Worm (Caenorhabditis elegans) whole organism, L2 larva: ENCODE data around the gene tsp-10.

Experiments
- ceh-16 ChIP-seq: fragments of 150-350 bp; optimal IDR thresholded peaks from 2 replicates; lab custom pipeline; 2014; ENCODE audit warnings: missing biosample characterization, missing genetic modification characterization
- egl-27 ChIP-seq: sonication (generic microtip); optimal IDR thresholded peaks from 3 replicates; lab custom pipeline; 2017; ENCODE audit warnings: missing biosample characterization, missing genetic modification reagents, missing genetic modification characterization
- elt-1 ChIP-seq: fragments of 150-350 bp; optimal IDR thresholded peaks from 2 replicates; lab custom pipeline; 2014; ENCODE audit warnings: missing biosample characterization, missing genetic modification characterization
- lin-13 ChIP-seq: fragments of 150-350 bp; optimal IDR thresholded peaks from 2 replicates; lab custom pipeline; 2014; ENCODE audit warnings: missing biosample characterization, missing genetic modification reagents, missing genetic modification characterization
- mdl-1 ChIP-seq, 2 experiments: fragments of 150-350 bp in 1 of 2; sonication (generic microtip) in 1 of 2; optimal IDR thresholded peaks; 2 replicates each; lab custom pipeline; 2017; ENCODE audit warnings: missing biosample characterization in 2 of 2, missing genetic modification characterization in 2 of 2
- nhr-23 ChIP-seq: fragments of 150-350 bp; optimal IDR thresholded peaks from 2 replicates; lab custom pipeline; 2014; ENCODE audit warnings: missing biosample characterization, missing genetic modification reagents, missing genetic modification characterization
- snpc-4 ChIP-seq: fragments of 150-350 bp; optimal IDR thresholded peaks from 2 replicates; lab custom pipeline; 2014; ENCODE audit warnings: missing biosample characterization, missing genetic modification characterization
- unc-62 ChIP-seq: fragments of 150-350 bp; optimal IDR thresholded peaks from 2 replicates; lab custom pipeline; 2014; ENCODE audit warnings: missing biosample characterization, missing genetic modification reagents, missing genetic modification characterization

DNA sequence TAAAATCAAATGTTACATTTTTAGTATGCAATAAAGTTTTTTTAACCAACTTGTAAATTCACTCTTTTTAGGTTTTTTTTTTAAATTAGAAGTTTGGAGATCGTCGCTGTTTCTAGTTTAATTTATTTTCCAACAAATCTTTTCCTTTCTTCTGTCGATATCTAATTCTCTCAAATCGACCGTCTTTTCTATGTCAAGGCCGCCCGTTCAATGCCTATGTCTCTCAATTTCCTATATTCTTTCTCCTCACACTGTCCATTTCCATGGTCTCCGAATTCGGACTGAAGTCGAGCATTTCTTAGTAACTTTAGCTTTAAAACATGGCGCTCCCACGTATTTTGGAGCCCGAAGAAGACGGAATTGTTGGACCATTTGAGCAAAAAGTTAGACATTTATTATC lies 1.7 kb upstream of the tsp-10 start, which contains the start of the genes T14B4.5 and T14B4.20:
- TF ChIP-seq lin-13 (GFP tag; lab: Kevin White, UChicago) (no peak), snpc-4 (tag; lab: Kevin White, UChicago) (no peak), ceh-16 (tag; lab: Kevin White, UChicago) (no peak), egl-27 (tag; lab: Kevin White, UChicago) (no peak), mdl-1 (tag; optimal IDR thresholded peaks at IDR 0.05; lab: Kevin White, UChicago) (no peak), unc-62 (GFP tag; lab: Kevin White, UChicago) (no peak), elt-1 (no peak), nhr-23 (no peak)
